Fruit fly (Drosophila melanogaster) ovary, adult (tissue): ENCODE results near the gene VhaAC45RP.

Experiments used
- CG17801 ChIP-seq: fragments of 200-800 bp; optimal IDR thresholded peaks from 2 replicates; lab custom pipeline; 2019; ENCODE audit warnings: missing biosample characterization, mild to moderate bottlenecking, missing genetic modification characterization, moderate library complexity; ENCODE audit not compliant: partially characterized antibody

The VhaAC45RP gene

dm6 chr3R:30166159-30166784 lies at the start of gene VhaAC45RP:
VhaAC45RP (minus strand) TSS chr3R:30166419.
- no peak for TF ChIP-seq CG17801 (GFP tag; lab: Kevin White, UChicago)

dm6 chr3R:30215020-30215419 lies 48.8 kb upstream of the VhaAC45RP start:
- no peak for TF ChIP-seq CG17801 (GFP tag; lab: Kevin White, UChicago)

dm6 chr3R:30213697-30214096 lies 47.5 kb upstream of the VhaAC45RP start, which contains the start of gene CecB:
CecB (minus strand) TSS chr3R:30213797.
- no peak for TF ChIP-seq CG17801 (GFP tag; lab: Kevin White, UChicago)

dm6 chr3R:30211856-30212255 lies 45.6 kb upstream of the VhaAC45RP start, which contains the start of gene CecA2:
CecA2 (plus strand) TSS chr3R:30212156.
- TF ChIP-seq CG17801 (GFP tag; lab: Kevin White, UChicago): no peak

- TF ChIP-seq CG17801 (GFP tag; lab: Kevin White, UChicago): no peak
Observed at dm6 chr3R:30210560-30210959, 44.3 kb upstream of the VhaAC45RP start, which contains the start of gene CecA1. CecA1 (plus strand) TSS chr3R:30210874.

dm6 chr3R:30209648-30210047 lies 43.4 kb upstream of the VhaAC45RP start, which contains the start of gene Anp:
Anp (plus strand) TSS chr3R:30209948.
- TF ChIP-seq CG17801 (GFP tag; lab: Kevin White, UChicago): no peak

dm6 chr3R:30208766-30209484 lies 42.7 kb upstream of the VhaAC45RP start, which contains the start of gene RpS7:
RpS7 (minus strand) TSS chr3R:30209020.
- peak; percentile 86 for TF ChIP-seq CG17801 (GFP tag; lab: Kevin White, UChicago)

dm6 chr3R:30208011-30208410 lies 41.8 kb upstream of the VhaAC45RP start:
- no peak for TF ChIP-seq CG17801 (GFP tag; lab: Kevin White, UChicago)

- TF ChIP-seq CG17801 (GFP tag; lab: Kevin White, UChicago): peak; percentile 25
Observed at dm6 chr3R:30205946-30206345, 39.7 kb upstream of the VhaAC45RP start.

- TF ChIP-seq CG17801 (GFP tag; lab: Kevin White, UChicago): no peak
Observed at dm6 chr3R:30204004-30204603, 37.9 kb upstream of the VhaAC45RP start.

- TF ChIP-seq CG17801 (GFP tag; lab: Kevin White, UChicago): peak; percentile 70
Observed at dm6 chr3R:30203104-30203986, 37.1 kb upstream of the VhaAC45RP start.

- no peak for TF ChIP-seq CG17801 (GFP tag; lab: Kevin White, UChicago)
Observed at dm6 chr3R:30202898-30203103, 36.6 kb upstream of the VhaAC45RP start, which contains the start of gene CG9743. CG9743 (minus strand) TSS chr3R:30202998.

dm6 chr3R:30201064-30201463 lies 34.8 kb upstream of the VhaAC45RP start:
- TF ChIP-seq CG17801 (GFP tag; lab: Kevin White, UChicago): no peak

dm6 chr3R:30200091-30200698 lies 34.0 kb upstream of the VhaAC45RP start:
- TF ChIP-seq CG17801 (GFP tag; lab: Kevin White, UChicago): no peak
